Fruit fly (Drosophila melanogaster) whole organism, adult: ENCODE measurements around the gene SdhC.

Experiments
- CG12768 ChIP-seq: fragments of 200-800 bp; sonication (Bioruptor generic); optimal IDR thresholded peaks from 2 replicates; lab custom pipeline; 2017; ENCODE audit warnings: missing biosample characterization, missing genetic modification characterization, mild to moderate bottlenecking, moderate library complexity, missing genetic modification reagents
- CG1620 ChIP-seq: fragments of 200-800 bp; sonication (Bioruptor generic); optimal IDR thresholded peaks from 2 replicates; lab custom pipeline; 2016; ENCODE audit warnings: missing biosample characterization, missing genetic modification characterization
- CG5204 ChIP-seq: fragments of 200-800 bp; sonication (Bioruptor generic); optimal IDR thresholded peaks from 2 replicates; lab custom pipeline; 2016; ENCODE audit warnings: missing biosample characterization, missing genetic modification characterization
- CG7045 ChIP-seq: fragments of 200-800 bp; sonication (Bioruptor generic); optimal IDR thresholded peaks from 2 replicates; lab custom pipeline; 2017; ENCODE audit warnings: missing biosample characterization, mild to moderate bottlenecking, missing genetic modification characterization
- CG7101 ChIP-seq: fragments of 200-800 bp; sonication (Bioruptor generic); optimal IDR thresholded peaks from 2 replicates; lab custom pipeline; 2018; ENCODE audit warnings: missing biosample characterization, mild to moderate bottlenecking, missing genetic modification characterization, moderate library complexity
- Hr96 ChIP-seq: fragments of 200-800 bp; sonication (Bioruptor generic); optimal IDR thresholded peaks from 2 replicates; lab custom pipeline; 2016; ENCODE audit warnings: missing biosample characterization, missing genetic modification characterization
- bab1 ChIP-seq: fragments of 200-800 bp; sonication (Bioruptor generic); optimal IDR thresholded peaks from 3 replicates; lab custom pipeline; 2019; ENCODE audit warnings: missing biosample characterization, mild to moderate bottlenecking, missing genetic modification characterization, moderate library complexity
- cic ChIP-seq: fragments of 200-800 bp; sonication (Bioruptor generic); optimal IDR thresholded peaks from 2 replicates; lab custom pipeline; 2017; ENCODE audit warnings: missing biosample characterization, mild to moderate bottlenecking, missing genetic modification characterization, moderate library complexity
- kay ChIP-seq: fragments of 200-800 bp; sonication (Bioruptor generic); peaks from one replicate; lab custom pipeline; 2016; ENCODE audit warnings: missing biosample characterization, missing genetic modification characterization, borderline replicate concordance
- ovo ChIP-seq: fragments of 200-800 bp; sonication (Bioruptor generic); optimal IDR thresholded peaks from 2 replicates; lab custom pipeline; 2016; ENCODE audit warnings: missing biosample characterization, missing genetic modification characterization
- toe ChIP-seq: fragments of 200-800 bp; sonication (Bioruptor generic); optimal IDR thresholded peaks from 2 replicates; lab custom pipeline; 2016; ENCODE audit warnings: missing biosample characterization, missing genetic modification characterization

DNA sequence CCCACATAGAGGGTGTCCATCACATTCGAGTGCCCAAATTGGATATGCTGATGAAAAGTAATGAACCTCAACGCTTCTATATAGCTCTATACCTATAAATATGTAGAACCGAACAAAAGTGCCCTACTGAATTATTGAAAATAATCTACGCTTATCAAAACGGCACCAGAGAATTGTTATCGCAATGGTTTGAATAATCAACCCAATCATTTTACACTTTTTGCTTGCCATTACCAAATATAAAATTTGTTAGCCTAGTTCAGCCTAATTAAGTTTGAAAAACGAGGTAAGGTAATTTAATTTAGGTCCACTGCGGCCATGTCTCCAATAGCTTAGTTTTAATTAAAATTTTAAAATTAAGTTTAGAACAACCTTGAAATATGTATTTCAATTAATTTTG, 33.9 kb downstream of the SdhC start:
- no peak for TF ChIP-seq CG1620 (GFP tag; lab: Kevin White, UChicago)
- TF ChIP-seq CG5204 (GFP tag; lab: Kevin White, UChicago): no peak
- TF ChIP-seq ovo (GFP tag; lab: Kevin White, UChicago): no peak
- no peak for TF ChIP-seq CG12768 (GFP tag; lab: Kevin White, UChicago)
- no peak for TF ChIP-seq kay
- no peak for TF ChIP-seq CG7045 (GFP tag; lab: Kevin White, UChicago)
- no peak for TF ChIP-seq toe (GFP tag; lab: Kevin White, UChicago)
- TF ChIP-seq Hr96 (GFP tag; lab: Kevin White, UChicago): no peak
- no peak for TF ChIP-seq cic (GFP tag; lab: Kevin White, UChicago)
- no peak for TF ChIP-seq CG7101 (tag; lab: Kevin White, UChicago)
- no peak for TF ChIP-seq bab1 (GFP tag; lab: Kevin White, UChicago)
